Fruit fly (Drosophila melanogaster) whole organism: Measurements from ENCODE around the gene Pgd.
A peak's percentile ranks its signal among the peaks of the same experiment; 100 is the strongest.

Experiments used
- CG8478 ChIP-seq: fragments of >200 bp; optimal IDR thresholded peaks from 2 replicates; lab custom pipeline; 2018; ENCODE audit warnings: inconsistent platforms
- Dll ChIP-seq: fragments of >200 bp; optimal IDR thresholded peaks from 2 replicates; lab custom pipeline; 2017
- EcR ChIP-seq, 2 experiments: fragments of >200 bp; optimal IDR thresholded peaks; 2 replicates each; lab custom pipeline; 2017; ENCODE audit warnings: missing biosample characterization in 2 of 2, missing genetic modification characterization in 2 of 2, missing genetic modification reagents in 2 of 2
- pan ChIP-seq: fragments of >200 bp; optimal IDR thresholded peaks from 2 replicates; lab custom pipeline; 2017
- psq ChIP-seq: fragments of >200 bp; optimal IDR thresholded peaks from 2 replicates; lab custom pipeline; 2017
- usp ChIP-seq: fragments of >200 bp; optimal IDR thresholded peaks from 2 replicates; lab custom pipeline; 2017; ENCODE audit warnings: missing biosample characterization, missing genetic modification characterization, mixed read lengths

Pgd gene

DNA sequence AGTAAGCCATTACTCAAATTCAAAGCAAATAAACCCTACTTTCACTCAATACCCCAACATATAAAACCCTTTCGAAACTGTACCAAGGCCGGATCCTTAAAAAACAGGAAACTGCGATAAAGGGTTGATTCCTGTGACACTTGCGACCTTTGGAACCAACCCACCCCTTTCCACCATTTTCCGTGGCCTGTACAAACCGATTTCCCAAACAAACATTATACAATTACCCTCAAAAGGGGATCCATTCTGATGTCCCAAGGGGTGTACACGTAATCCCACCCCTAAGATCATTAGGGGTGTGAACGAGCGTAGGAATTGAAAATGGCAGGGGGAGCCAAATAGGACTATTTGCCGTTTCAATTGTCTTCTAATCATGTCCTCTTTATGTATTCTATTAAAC, 5.3 kb upstream of the Pgd start:
- TF ChIP-seq EcR (GFP tag; optimal IDR thresholded peaks at IDR 0.05; lab: Kevin White, UChicago), result no peak
- no peak for TF ChIP-seq Dll (lab: Kevin White, UChicago)
- TF ChIP-seq usp, result no peak
- no peak for TF ChIP-seq CG8478 (lab: Kevin White, UChicago)
- no peak for TF ChIP-seq psq (lab: Kevin White, UChicago)
- no peak for TF ChIP-seq pan (lab: Kevin White, UChicago)

DNA sequence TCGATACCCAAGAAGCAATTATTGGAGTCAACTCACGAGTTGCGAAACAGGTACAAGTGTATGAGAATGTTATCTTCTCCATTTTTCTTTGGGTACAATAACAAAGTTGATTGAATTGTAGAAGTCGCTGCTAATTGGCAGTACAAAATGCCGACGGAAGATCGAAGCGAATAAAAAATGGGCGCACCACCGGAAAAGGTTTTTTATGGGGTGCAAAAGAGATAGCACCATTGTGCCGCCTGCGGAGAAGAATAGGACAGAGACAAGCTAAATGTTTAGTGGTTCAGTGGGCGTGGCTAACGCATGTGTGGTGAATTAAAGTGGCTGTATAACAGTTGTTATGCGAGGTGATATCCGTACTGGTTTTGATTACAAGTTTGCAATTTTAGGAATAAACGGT, 4.4 kb upstream of the Pgd start:
- TF ChIP-seq Dll (lab: Kevin White, UChicago) (no peak), pan (lab: Kevin White, UChicago) (no peak), CG8478 (lab: Kevin White, UChicago) (peak; percentile 39), psq (lab: Kevin White, UChicago) (no peak), EcR (GFP tag; optimal IDR thresholded peaks at IDR 0.05; lab: Kevin White, UChicago) (no peak), usp (no peak)

DNA sequence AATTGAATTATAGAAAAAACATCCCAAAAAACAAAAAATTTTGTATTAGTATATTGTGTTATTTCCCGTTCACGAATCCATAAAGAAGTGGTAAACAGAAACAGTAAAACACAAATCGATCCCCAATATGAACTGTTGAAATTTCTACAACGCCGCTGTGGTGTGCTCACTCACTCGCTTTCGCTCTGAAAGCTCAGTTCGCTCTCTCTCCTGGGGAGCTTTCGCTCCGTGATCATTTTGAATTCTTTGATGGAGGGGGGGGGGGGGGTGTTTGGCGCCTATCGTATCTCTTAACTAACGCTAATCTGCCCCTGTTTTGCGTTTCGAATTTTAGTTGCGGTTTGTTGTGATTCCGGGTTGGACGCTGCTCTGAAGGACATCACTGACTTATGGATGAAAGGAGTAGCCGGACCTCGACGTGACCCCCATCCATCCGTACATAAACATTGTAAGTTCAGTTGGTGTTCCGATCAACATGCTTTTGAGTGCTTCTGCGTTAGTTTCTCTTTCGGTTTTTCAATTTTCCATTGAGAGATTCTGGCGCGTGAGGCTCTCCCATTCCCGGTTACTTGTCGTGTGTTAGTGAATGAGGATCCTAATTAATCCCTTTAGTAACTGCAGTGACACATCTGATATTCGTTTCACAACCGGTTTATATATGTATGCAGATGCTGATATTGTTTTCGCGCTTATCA, 3.6 kb upstream of the Pgd start, which contains the start of gene D2hgdh:
D2hgdh (plus strand) TSS at position 331 of the 695 bp plus-strand sequence.
- TF ChIP-seq pan (lab: Kevin White, UChicago), result no peak
- TF ChIP-seq Dll (lab: Kevin White, UChicago), result peak; percentile 64

DNA sequence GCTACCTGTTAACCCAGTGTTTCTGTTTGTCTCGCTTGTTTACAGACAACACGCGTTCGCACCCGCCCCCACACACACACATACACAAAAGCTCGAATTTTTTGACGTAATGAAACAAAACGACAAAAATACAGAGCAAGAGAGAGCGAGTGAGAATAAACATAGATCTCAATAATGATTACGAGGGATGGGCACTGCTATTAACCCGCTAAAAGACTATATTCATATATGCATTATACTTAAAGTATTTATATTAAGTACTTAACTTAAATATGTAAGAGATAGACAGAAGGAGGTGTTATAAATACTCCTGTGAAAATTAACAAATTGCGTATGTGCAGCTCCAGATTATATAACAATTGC, 3.1 kb upstream of the Pgd start:
- no peak for TF ChIP-seq CG8478 (lab: Kevin White, UChicago)
- TF ChIP-seq pan (lab: Kevin White, UChicago), result no peak
- no peak for TF ChIP-seq usp
- no peak for TF ChIP-seq Dll (lab: Kevin White, UChicago)
- TF ChIP-seq EcR (GFP tag; optimal IDR thresholded peaks at IDR 0.05; lab: Kevin White, UChicago), result no peak
- no peak for TF ChIP-seq psq (lab: Kevin White, UChicago)

DNA sequence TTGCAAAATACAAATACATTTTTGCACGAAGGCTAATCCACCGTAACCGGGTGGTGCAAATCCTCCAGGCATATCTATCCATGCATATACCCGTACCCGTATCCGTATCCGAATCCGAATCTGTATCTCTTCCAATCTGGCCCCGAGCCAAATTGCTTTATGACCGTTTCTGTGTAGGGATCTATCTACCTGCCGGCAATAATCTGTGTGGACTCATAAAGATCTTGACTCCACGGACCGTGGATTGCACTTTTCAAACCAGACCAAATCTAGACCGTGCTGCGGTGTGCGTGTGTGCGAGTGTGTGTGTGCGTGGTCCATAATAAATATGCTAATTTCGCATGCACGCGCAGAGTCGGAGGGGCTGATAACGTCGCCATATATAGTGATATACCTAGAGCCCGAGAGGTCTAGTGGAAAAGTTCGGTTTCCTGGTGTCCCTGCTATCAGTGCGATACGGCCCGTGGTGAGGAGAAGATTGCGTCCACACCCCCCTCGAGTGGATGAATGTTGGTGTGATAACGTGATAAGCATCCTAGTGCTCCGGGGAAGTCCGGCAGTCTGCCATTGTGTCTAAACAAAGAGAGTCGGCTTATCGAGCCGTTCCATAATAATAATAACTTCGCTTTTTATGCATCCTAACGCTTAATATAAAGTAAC, 2.5 kb upstream of the Pgd start:
- no peak for TF ChIP-seq usp
- no peak for TF ChIP-seq EcR (GFP tag; optimal IDR thresholded peaks at IDR 0.05; lab: Kevin White, UChicago)
- no peak for TF ChIP-seq CG8478 (lab: Kevin White, UChicago)
- no peak for TF ChIP-seq pan (lab: Kevin White, UChicago)
- TF ChIP-seq psq (lab: Kevin White, UChicago), result no peak
- TF ChIP-seq Dll (lab: Kevin White, UChicago), result no peak

DNA sequence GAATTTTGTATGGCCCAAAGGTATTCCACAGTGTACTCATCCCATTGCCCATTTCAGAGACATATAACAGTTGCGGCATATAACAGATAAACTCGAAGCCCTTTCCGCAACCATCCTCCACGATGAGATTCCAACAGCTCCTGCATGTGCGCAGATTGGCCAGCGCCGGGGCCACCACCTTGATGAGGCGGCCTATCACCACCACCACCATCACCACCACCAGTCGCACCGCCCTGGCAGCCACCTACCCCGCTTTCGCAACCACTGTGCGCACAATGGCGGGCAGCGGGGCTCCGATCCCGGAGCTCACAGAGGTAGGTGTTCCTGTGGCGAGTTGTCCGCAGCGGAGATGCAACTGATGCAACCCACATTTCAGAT, 2.0 kb upstream of the Pgd start:
- TF ChIP-seq Dll (lab: Kevin White, UChicago), result no peak
- TF ChIP-seq pan (lab: Kevin White, UChicago), result no peak
- TF ChIP-seq CG8478 (lab: Kevin White, UChicago), result no peak
- TF ChIP-seq psq (lab: Kevin White, UChicago), result no peak
- no peak for TF ChIP-seq usp
- no peak for TF ChIP-seq EcR (GFP tag; optimal IDR thresholded peaks at IDR 0.05; lab: Kevin White, UChicago)

DNA sequence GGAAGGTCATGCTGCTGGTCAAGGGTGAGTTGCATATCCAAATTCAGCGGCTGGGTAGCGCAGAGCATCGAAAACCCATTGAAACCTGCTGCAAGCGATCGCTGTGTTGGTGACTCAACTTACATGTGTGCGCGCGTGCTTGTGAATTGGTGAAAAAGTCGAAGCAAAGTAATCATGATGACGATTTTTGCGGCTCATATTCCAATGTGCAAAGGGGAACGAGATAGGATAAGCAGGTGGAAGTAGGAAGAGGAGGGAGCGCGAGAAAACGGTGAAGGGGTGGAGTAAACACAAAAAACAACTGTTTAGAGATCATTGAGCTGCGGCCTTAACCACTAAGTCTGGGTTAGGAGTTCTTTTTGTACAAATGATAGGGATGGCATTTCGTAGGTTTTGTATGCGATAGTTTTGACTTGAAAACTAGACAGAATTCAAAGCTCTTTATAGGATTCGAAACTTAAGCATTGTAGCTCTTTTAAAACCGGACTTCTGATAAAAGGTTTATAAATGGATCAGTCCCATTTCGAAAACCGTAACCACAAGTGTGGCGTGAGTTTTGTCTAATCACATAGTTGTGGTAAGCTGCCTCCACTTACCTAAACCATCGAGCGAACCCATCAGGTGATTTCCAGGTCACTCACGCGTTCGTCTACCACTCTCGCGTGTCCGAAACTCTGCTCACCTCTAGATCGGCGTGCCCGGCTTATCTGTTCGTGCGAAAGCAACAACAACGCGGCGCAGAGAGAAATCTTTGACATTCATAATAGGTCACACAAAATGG, 944 bp downstream of the Pgd start:
- TF ChIP-seq CG8478 (lab: Kevin White, UChicago) (no peak), psq (lab: Kevin White, UChicago) (no peak), usp (no peak), EcR (GFP tag; optimal IDR thresholded peaks at IDR 0.05; lab: Kevin White, UChicago) (no peak), Dll (lab: Kevin White, UChicago) (no peak), pan (lab: Kevin White, UChicago) (no peak)

DNA sequence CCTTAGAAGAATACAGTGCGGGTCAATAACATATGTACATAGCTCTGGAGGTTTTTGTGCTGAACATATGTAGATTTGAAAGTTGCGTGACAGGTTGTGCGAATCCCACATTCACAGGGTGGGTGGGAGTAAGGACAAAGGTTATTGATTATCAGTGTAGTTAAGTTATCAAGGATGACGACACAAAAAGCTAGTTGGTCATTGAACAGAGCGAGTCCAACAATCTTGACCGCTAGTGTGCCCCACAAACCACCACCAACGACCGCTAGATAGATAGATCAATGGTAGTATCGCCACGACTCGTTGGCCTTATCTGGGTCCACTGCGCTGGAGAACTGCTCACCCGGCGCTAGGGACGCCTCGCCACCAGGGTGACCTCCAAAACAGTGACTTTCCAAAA, 1.6 kb downstream of the Pgd start:
- TF ChIP-seq Dll (lab: Kevin White, UChicago) (no peak), EcR (GFP tag; optimal IDR thresholded peaks at IDR 0.05; lab: Kevin White, UChicago) (no peak), pan (lab: Kevin White, UChicago) (no peak), psq (lab: Kevin White, UChicago) (no peak)

DNA sequence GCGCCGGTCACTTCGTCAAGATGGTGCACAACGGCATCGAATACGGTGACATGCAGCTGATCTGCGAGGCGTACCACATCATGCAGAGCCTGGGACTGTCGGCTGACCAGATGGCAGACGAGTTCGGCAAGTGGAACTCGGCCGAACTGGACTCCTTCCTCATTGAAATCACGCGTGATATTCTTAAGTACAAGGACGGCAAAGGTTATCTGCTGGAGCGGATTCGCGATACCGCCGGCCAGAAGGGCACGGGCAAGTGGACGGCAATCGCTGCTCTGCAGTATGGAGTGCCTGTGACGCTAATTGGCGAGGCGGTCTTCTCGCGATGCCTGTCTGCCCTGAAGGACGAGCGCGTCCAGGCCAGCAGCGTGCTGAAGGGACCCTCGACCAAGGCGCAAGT, 2.5 kb downstream of the Pgd start:
- TF ChIP-seq Dll (lab: Kevin White, UChicago) (no peak), psq (lab: Kevin White, UChicago) (no peak), usp (no peak), EcR (GFP tag; optimal IDR thresholded peaks at IDR 0.05; lab: Kevin White, UChicago) (no peak)

DNA sequence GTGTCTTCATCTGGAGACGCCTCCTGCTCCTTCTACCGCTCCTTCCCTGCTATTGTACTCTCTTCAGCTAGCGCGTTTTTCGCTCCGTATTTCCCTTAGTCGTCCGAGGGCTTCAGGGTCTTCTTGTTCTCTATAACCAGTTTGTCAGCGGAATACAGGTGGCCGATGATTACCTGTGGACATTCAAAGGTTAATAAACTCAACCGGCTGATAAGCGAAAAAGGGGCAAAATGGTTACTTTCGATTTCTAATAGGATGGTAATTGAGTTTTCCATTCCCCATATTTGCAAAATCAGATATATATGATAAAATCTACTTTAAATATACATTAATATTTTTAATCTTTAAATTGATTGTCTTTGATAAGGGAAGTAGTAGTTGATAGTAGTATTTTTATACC, 3.7 kb downstream of the Pgd start:
- TF ChIP-seq usp (no peak), pan (lab: Kevin White, UChicago) (no peak), Dll (lab: Kevin White, UChicago) (no peak), CG8478 (lab: Kevin White, UChicago) (no peak), EcR (GFP tag; optimal IDR thresholded peaks at IDR 0.05; lab: Kevin White, UChicago) (no peak), psq (lab: Kevin White, UChicago) (no peak)

DNA sequence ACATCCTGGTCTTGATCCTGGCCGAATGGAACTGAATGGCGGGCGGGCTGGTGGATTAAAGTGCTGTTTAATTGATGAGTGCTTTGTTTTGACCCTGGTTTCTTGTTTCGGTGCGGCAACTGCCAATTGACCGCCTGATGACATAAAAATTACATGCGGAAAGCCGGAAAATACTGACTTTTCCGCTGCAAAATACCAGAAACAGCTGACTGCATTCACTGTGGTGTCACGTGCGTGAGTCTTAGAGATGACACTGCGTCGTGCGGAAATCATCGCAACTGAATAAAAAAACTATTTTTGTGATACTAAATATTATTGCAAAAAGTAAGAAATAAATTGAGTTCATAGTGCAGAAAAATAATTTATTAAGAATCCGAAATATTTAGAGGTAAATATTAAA, 4.5 kb downstream of the Pgd start, which contains the start of gene bcn92:
bcn92 (minus strand) TSS at position 170 of the 400 bp plus-strand sequence.
- no peak for TF ChIP-seq psq (lab: Kevin White, UChicago)
- TF ChIP-seq pan (lab: Kevin White, UChicago), result no peak
- TF ChIP-seq Dll (lab: Kevin White, UChicago), result no peak
- no peak for TF ChIP-seq EcR (GFP tag; optimal IDR thresholded peaks at IDR 0.05; lab: Kevin White, UChicago)
- no peak for TF ChIP-seq CG8478 (lab: Kevin White, UChicago)
- TF ChIP-seq usp, result no peak
